Worm (Caenorhabditis elegans) whole organism, late embryonic: ENCODE measurements around the gene sri-61.
"Not testable (repeated sequence)": the region's sequence is repeated elsewhere in the genome, so short reads cannot be mapped to it uniquely, and the experiment has no call there.

Experiments
- F13H6.1 ChIP-seq: sonication (generic microtip); optimal IDR thresholded peaks from 2 replicates; lab custom pipeline; 2016; ENCODE audit warnings: missing genetic modification characterization, missing compliant biosample characterization
- K09A11.1 ChIP-seq: sonication (generic microtip); optimal IDR thresholded peaks from 2 replicates; lab custom pipeline; 2017; ENCODE audit warnings: antibody characterized with exemption, mild to moderate bottlenecking, missing genetic modification characterization, missing compliant biosample characterization; ENCODE audit not compliant: insufficient read depth
- ama-1 ChIP-seq: fragments of 150-350 bp; optimal IDR thresholded peaks from 2 replicates; lab custom pipeline; 2014
- ceh-14 ChIP-seq: sonication (generic microtip); optimal IDR thresholded peaks from 2 replicates; lab custom pipeline; 2016; ENCODE audit warnings: missing genotype, missing genetic modification characterization, missing compliant biosample characterization
- ceh-48 ChIP-seq: sonication (generic microtip); optimal IDR thresholded peaks from 2 replicates; lab custom pipeline; 2016; ENCODE audit warnings: missing genetic modification characterization, inconsistent platforms, missing compliant biosample characterization
- che-1 ChIP-seq: sonication (generic microtip); optimal IDR thresholded peaks from 2 replicates; lab custom pipeline; 2016; ENCODE audit warnings: mild to moderate bottlenecking, missing genetic modification characterization, missing compliant biosample characterization
- elt-2 ChIP-seq: sonication (generic microtip); optimal IDR thresholded peaks from 2 replicates; lab custom pipeline; 2016; ENCODE audit warnings: missing genetic modification reagents, missing genetic modification characterization, missing compliant biosample characterization
- elt-4 ChIP-seq: sonication (generic microtip); optimal IDR thresholded peaks from 2 replicates; lab custom pipeline; 2016; ENCODE audit warnings: missing genetic modification characterization, missing compliant biosample characterization
- ets-4 ChIP-seq: sonication (generic microtip); optimal IDR thresholded peaks from 2 replicates; lab custom pipeline; 2016; ENCODE audit warnings: missing genetic modification characterization, missing compliant biosample characterization
- eyg-1 ChIP-seq: sonication (generic microtip); optimal IDR thresholded peaks from 2 replicates; lab custom pipeline; 2016; ENCODE audit warnings: missing genotype, missing genetic modification characterization, missing compliant biosample characterization
- fax-1 ChIP-seq: sonication (generic microtip); optimal IDR thresholded peaks from 2 replicates; lab custom pipeline; 2016; ENCODE audit warnings: missing genotype, missing genetic modification characterization, missing compliant biosample characterization
- fkh-10 ChIP-seq: fragments of 150-350 bp; optimal IDR thresholded peaks from 2 replicates; lab custom pipeline; 2014; ENCODE audit warnings: missing biosample characterization, missing genetic modification reagents, missing genetic modification characterization
- fkh-6 ChIP-seq: sonication (generic microtip); optimal IDR thresholded peaks from 2 replicates; lab custom pipeline; 2016; ENCODE audit warnings: missing genetic modification characterization, missing compliant biosample characterization
- gmeb-2 ChIP-seq: sonication (generic microtip); optimal IDR thresholded peaks from 2 replicates; lab custom pipeline; 2016; ENCODE audit warnings: missing genetic modification characterization, inconsistent platforms, missing compliant biosample characterization
- hlh-13 ChIP-seq: fragments of 200-800 bp; sonication (Bioruptor generic); optimal IDR thresholded peaks from 2 replicates; lab custom pipeline; 2018; ENCODE audit warnings: mild to moderate bottlenecking, missing genetic modification characterization, missing compliant biosample characterization
- hlh-15 ChIP-seq: sonication (generic microtip); optimal IDR thresholded peaks from 2 replicates; lab custom pipeline; 2016; ENCODE audit warnings: missing genetic modification characterization, missing compliant biosample characterization
- hlh-30 ChIP-seq: sonication (generic microtip); optimal IDR thresholded peaks from 2 replicates; lab custom pipeline; 2017; ENCODE audit warnings: antibody characterized with exemption, missing genetic modification characterization, missing compliant biosample characterization; ENCODE audit not compliant: insufficient read depth
- hlh-8 ChIP-seq: sonication (generic microtip); optimal IDR thresholded peaks from 2 replicates; lab custom pipeline; 2016; ENCODE audit warnings: missing genotype, missing genetic modification characterization, missing compliant biosample characterization
- lim-6 ChIP-seq: sonication (generic microtip); optimal IDR thresholded peaks from 2 replicates; lab custom pipeline; 2016; ENCODE audit warnings: missing genetic modification characterization, missing compliant biosample characterization
- nhr-232 ChIP-seq: sonication (generic microtip); optimal IDR thresholded peaks from 2 replicates; lab custom pipeline; 2016; ENCODE audit warnings: missing genetic modification characterization, missing compliant biosample characterization
- pat-9 ChIP-seq: fragments of 200-800 bp; sonication (Bioruptor generic); optimal IDR thresholded peaks from 2 replicates; lab custom pipeline; 2018; ENCODE audit warnings: mild to moderate bottlenecking, missing genetic modification characterization, moderate library complexity, missing compliant biosample characterization
- pha-4 ChIP-seq: fragments of 150-350 bp; optimal IDR thresholded peaks from 2 replicates; lab custom pipeline; 2018; ENCODE audit warnings: missing biosample characterization, missing genetic modification reagents, missing genetic modification characterization
- pqm-1 ChIP-seq: sonication (generic microtip); optimal IDR thresholded peaks from 2 replicates; lab custom pipeline; 2016; ENCODE audit warnings: missing genetic modification characterization, missing compliant biosample characterization
- pros-1 ChIP-seq: fragments of 150-350 bp; optimal IDR thresholded peaks from 2 replicates; lab custom pipeline; 2014; ENCODE audit warnings: missing biosample characterization, missing genetic modification reagents, missing genetic modification characterization
- ref-2 ChIP-seq: sonication (generic microtip); optimal IDR thresholded peaks from 2 replicates; lab custom pipeline; 2016; ENCODE audit warnings: missing genetic modification characterization, missing compliant biosample characterization
- rnt-1 ChIP-seq: sonication (generic microtip); optimal IDR thresholded peaks from 2 replicates; lab custom pipeline; 2016; ENCODE audit warnings: missing genetic modification characterization, missing compliant biosample characterization
- sdc-2 ChIP-seq: sonication (generic microtip); optimal IDR thresholded peaks from 2 replicates; lab custom pipeline; 2016; ENCODE audit warnings: missing genotype, missing genetic modification characterization, missing compliant biosample characterization
- sox-2 ChIP-seq: fragments of 200-800 bp; sonication (Bioruptor generic); IDR thresholded peaks from 2 replicates; pipeline ENCODE4 v1.3.6; 2022; ENCODE audit warnings: missing genetic modification reagents, missing genetic modification characterization, missing compliant biosample characterization
- sox-4 ChIP-seq: sonication (generic microtip); optimal IDR thresholded peaks from 2 replicates; lab custom pipeline; 2017; ENCODE audit warnings: mild to moderate bottlenecking, missing genetic modification characterization, inconsistent platforms, missing compliant biosample characterization
- syd-9 ChIP-seq: sonication (generic microtip); optimal IDR thresholded peaks from 2 replicates; lab custom pipeline; 2016; ENCODE audit warnings: mild to moderate bottlenecking, missing genetic modification characterization, moderate library complexity, missing compliant biosample characterization
- tbx-2 ChIP-seq: sonication (generic microtip); optimal IDR thresholded peaks from 2 replicates; lab custom pipeline; 2016; ENCODE audit warnings: missing genetic modification characterization, missing compliant biosample characterization
- tbx-7 ChIP-seq: sonication (generic microtip); optimal IDR thresholded peaks from 2 replicates; lab custom pipeline; 2016; ENCODE audit warnings: missing genotype, missing genetic modification characterization, missing compliant biosample characterization
- unc-3 ChIP-seq, 2 experiments: fragments of 200-800 bp in 1 of 2; sonication (Bioruptor generic) in 1 of 2; sonication (generic microtip) in 1 of 2; conservative IDR thresholded peaks in 1 of 2; optimal IDR thresholded peaks in 1 of 2; 2 replicates each; pipeline versions ENCODE4 v1.3.6 to Lab custom; 2016 to 2022; ENCODE audit warnings: missing compliant biosample characterization in 2 of 2, missing genetic modification characterization in 2 of 2, missing genetic modification reagents in 1 of 2
- unc-55 ChIP-seq: sonication (generic microtip); optimal IDR thresholded peaks from 2 replicates; lab custom pipeline; 2017; ENCODE audit warnings: missing biosample characterization, missing genetic modification reagents, missing genetic modification characterization
- unc-86 ChIP-seq: sonication (generic microtip); optimal IDR thresholded peaks from 2 replicates; lab custom pipeline; 2016; ENCODE audit warnings: missing genetic modification characterization, missing compliant biosample characterization

Gene sri-61

ce11 chrII:2681118-2681517 lies 19.0 kb downstream of the sri-61 start, which contains the start of gene F34D6.1:
Gene F34D6.1 (minus strand): TSS chrII:2681218.
- TF ChIP-seq pha-4 (tag; lab: Kevin White, UChicago) (no peak), lim-6 (no peak), ets-4 (tag; lab: Kevin White, UChicago) (no peak), ceh-48 (no peak), elt-4 (no peak), pqm-1 (tag; lab: Kevin White, UChicago) (no peak), F13H6.1 (tag; lab: Kevin White, UChicago) (no peak), rnt-1 (no peak), nhr-232 (tag; lab: Kevin White, UChicago) (no peak), fkh-6 (tag; lab: Kevin White, UChicago) (no peak), unc-55 (GFP tag; lab: Kevin White, UChicago) (no peak), K09A11.1 (tag; lab: Kevin White, UChicago) (no peak), tbx-2 (tag; lab: Kevin White, UChicago) (no peak), ref-2 (tag; lab: Kevin White, UChicago) (no peak), ama-1 (no peak), pat-9 (no peak), hlh-13 (GFP tag; lab: Kevin White, UChicago) (no peak), unc-3 (GFP tag; conservative IDR thresholded peaks at IDR 0.05; lab: Robert Waterston, UW) (no peak), unc-3 (tag; optimal IDR thresholded peaks at IDR 0.05; lab: Kevin White, UChicago) (no peak), fax-1 (no peak), hlh-30 (tag; lab: Kevin White, UChicago) (no peak)
- TF ChIP-seq, all 69 proteins: peak for 0

- TF ChIP-seq elt-2 (tag; lab: Kevin White, UChicago): peak; percentile 84
- TF ChIP-seq fkh-6 (tag; lab: Kevin White, UChicago): no peak
Observed at ce11 chrII:2677534-2678168, 22.5 kb downstream of the sri-61 start, which contains the start of gene F22E5.17. Gene F22E5.17 (plus strand): TSS chrII:2678041.

ce11 chrII:2673534-2673933 lies 26.6 kb downstream of the sri-61 start, which contains the start of the genes F22E5.20 and F22E5.1:
Gene F22E5.20 (minus strand): TSS chrII:2673634.
Gene F22E5.1 (plus strand): TSS chrII:2673775.
- TF ChIP-seq sdc-2, pqm-1, hlh-8 (tag; lab: Kevin White, UChicago): not testable (repeated sequence)
- TF ChIP-seq, all 69 proteins: peak for 0; not testable (repeated sequence) for 69

- not testable (repeated sequence) for TF ChIP-seq sdc-2 (tag; lab: Kevin White, UChicago); eyg-1; F13H6.1 (tag; lab: Kevin White, UChicago)
- TF ChIP-seq, all 69 proteins: peak for 0; not testable (repeated sequence) for 69
Observed at ce11 chrII:2672320-2672719, 27.8 kb downstream of the sri-61 start, which contains the start of gene sri-57. Gene sri-57 (minus strand): TSS chrII:2672420.

ce11 chrII:2665606-2666005 lies 34.5 kb downstream of the sri-61 start, which contains the start of gene F22E5.22:
Gene F22E5.22 (plus strand): TSS chrII:2665906.
- TF ChIP-seq syd-9 (tag; lab: Kevin White, UChicago) (no peak), hlh-15 (no peak), sox-4 (tag; lab: Kevin White, UChicago) (no peak), tbx-7 (tag; lab: Kevin White, UChicago) (no peak), che-1 (tag; lab: Kevin White, UChicago) (no peak), ceh-14 (tag; lab: Kevin White, UChicago) (no peak), gmeb-2 (tag; lab: Kevin White, UChicago) (no peak), fkh-10 (GFP tag; lab: Kevin White, UChicago) (no peak), unc-86 (tag; lab: Kevin White, UChicago) (no peak), pros-1 (tag; lab: Kevin White, UChicago) (no peak), sox-2 (GFP tag; lab: Robert Waterston, UW) (no peak), tbx-2 (tag; lab: Kevin White, UChicago) (no peak), nhr-232 (tag; lab: Kevin White, UChicago) (no peak)
